Fruit fly (Drosophila melanogaster): ENCODE results near the gene CG31546.
A peak's percentile ranks its signal among the peaks of the same experiment; 100 is the strongest.

The CG31546 gene

DNA sequence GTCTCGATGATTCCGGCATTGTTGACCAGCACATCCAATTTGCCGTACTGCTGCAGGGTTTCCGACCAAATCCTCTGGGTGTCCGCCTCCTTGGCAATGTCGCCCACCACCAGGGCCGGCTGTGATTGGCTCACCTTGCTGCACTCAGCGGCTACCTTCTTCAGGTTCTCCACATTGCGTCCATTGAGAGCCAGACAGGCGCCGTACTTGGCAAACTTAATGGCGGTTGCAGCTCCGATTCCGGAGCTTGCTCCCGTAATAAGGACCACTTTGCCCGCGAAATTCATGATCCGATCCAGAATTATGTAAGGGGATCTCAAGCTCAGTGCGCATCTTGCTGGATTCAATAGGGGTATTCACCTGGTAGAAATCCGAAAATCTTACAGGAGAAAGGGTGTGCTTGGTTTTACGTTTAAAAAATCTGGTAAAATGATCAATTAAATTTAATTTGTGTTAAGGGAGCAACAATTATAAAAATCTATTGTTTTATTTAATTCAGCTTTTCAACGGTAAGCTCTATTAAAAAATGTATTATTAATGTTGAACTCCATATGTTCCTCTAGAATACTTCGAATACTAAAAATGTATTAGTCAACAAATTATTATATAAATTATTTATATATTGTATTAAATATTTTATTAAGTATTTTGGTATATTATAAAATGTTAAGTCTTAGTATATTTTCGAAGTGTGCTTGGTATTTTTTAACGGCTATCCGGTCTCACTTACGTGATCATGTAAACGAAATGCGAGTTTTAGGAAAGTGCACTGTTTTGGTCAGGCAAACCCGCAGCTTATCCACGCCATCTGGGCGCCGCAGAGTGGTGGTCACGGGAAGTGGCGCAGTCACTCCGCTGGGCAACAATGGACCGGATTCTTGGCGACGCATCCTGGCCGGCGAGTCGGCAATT lies 1.4 kb upstream of the CG31546 start, which contains the start of the genes CG31548 and CG12170 (continued):
- TF ChIP-seq CoRest (tag; optimal IDR thresholded peaks at IDR 0.05): peak; percentile 47
- TF ChIP-seq grn (GFP tag; optimal IDR thresholded peaks at IDR 0.05): no peak
- peak; percentile 11 for TF ChIP-seq fd3F (GFP tag; optimal IDR thresholded peaks at IDR 0.05)
- TF ChIP-seq CG7786 (GFP tag; optimal IDR thresholded peaks at IDR 0.05): peak; percentile 7
- TF ChIP-seq Antp (GFP tag; optimal IDR thresholded peaks at IDR 0.05): peak; percentile 9
- 0 out of 2 replicates have a peak, but pooled peaks have one; percentile 23 for TF ChIP-seq sna (GFP tag; IDR thresholded peaks at IDR 0.05; ENCODE audit: partially characterized antibody)
- peak; percentile 46 for TF ChIP-seq Nf-YB (GFP tag; optimal IDR thresholded peaks at IDR 0.05)
- TF ChIP-seq eyg (GFP tag; optimal IDR thresholded peaks at IDR 0.05): no peak
- TF ChIP-seq CG7745 (tag; optimal IDR thresholded peaks at IDR 0.05): no peak
- peak; percentile 62 for TF ChIP-seq CG2120 (GFP tag; optimal IDR thresholded peaks at IDR 0.05)
- 0 out of 2 replicates have a peak, but pooled peaks have one; percentile 12 for TF ChIP-seq sens-2 (GFP tag; IDR thresholded peaks at IDR 0.05)
- peak; percentile 41 for TF ChIP-seq Fer1 (GFP tag; optimal IDR thresholded peaks at IDR 0.05)
- peak; percentile 25 for TF ChIP-seq pum (GFP tag; optimal IDR thresholded peaks at IDR 0.05)
- no peak for TF ChIP-seq repo (GFP tag; optimal IDR thresholded peaks at IDR 0.05)
- peak; percentile 31 for TF ChIP-seq CG4820 (GFP tag; optimal IDR thresholded peaks at IDR 0.05)
- peak; percentile 65; the same call in 2 of the 3 replicates for TF ChIP-seq CG17361 (GFP tag; IDR thresholded peaks at IDR 0.05)
- peak; percentile 64 for TF ChIP-seq CG30020 (tag; optimal IDR thresholded peaks at IDR 0.05)
- peak; percentile 35 for TF ChIP-seq fd96Cb (tag; optimal IDR thresholded peaks at IDR 0.05)
- peak; percentile 53 for TF ChIP-seq CG15514 (GFP tag; optimal IDR thresholded peaks at IDR 0.05)
- peak; percentile 78 for TF ChIP-seq CG12391 (tag; optimal IDR thresholded peaks at IDR 0.05)
- peak; percentile 72 for TF ChIP-seq CG18262 (tag; optimal IDR thresholded peaks at IDR 0.05)
- peak; percentile 50 for TF ChIP-seq gcm (GFP tag; optimal IDR thresholded peaks at IDR 0.05)
- TF ChIP-seq CG1792 (GFP tag; optimal IDR thresholded peaks at IDR 0.05): no peak
- TF ChIP-seq CG1602 (GFP tag; optimal IDR thresholded peaks at IDR 0.05): peak; percentile 56
- no peak for TF ChIP-seq CG4617 (GFP tag; optimal IDR thresholded peaks at IDR 0.05; ENCODE audit: borderline replicate concordance)
- no peak; the same call in 1 of the 2 replicates for TF ChIP-seq E2f2 (GFP tag; IDR thresholded peaks at IDR 0.05)
- TF ChIP-seq Taf1 (GFP tag; IDR thresholded peaks at IDR 0.05): no peak
- no peak for TF ChIP-seq CG33557 (GFP tag; optimal IDR thresholded peaks at IDR 0.05)
- peak; percentile 31 for TF ChIP-seq gsb-n (tag; optimal IDR thresholded peaks at IDR 0.05)
- TF ChIP-seq sisA (GFP tag; IDR thresholded peaks at IDR 0.05): 0 out of 2 replicates have a peak, but pooled peaks have one; percentile 6
- no peak for TF ChIP-seq nerfin-1 (tag; optimal IDR thresholded peaks at IDR 0.05)
- TF ChIP-seq ssp (GFP tag; IDR thresholded peaks at IDR 0.05): peak; percentile 37; the same call in 1 of the 2 replicates
- TF ChIP-seq YL-1 (GFP tag; optimal IDR thresholded peaks at IDR 0.05): peak; percentile 15
- TF ChIP-seq CG12071 (GFP tag; optimal IDR thresholded peaks at IDR 0.05): no peak
- peak; percentile 15 for TF ChIP-seq vfl (GFP tag; optimal IDR thresholded peaks at IDR 0.05)
- no peak for TF ChIP-seq toy (GFP tag; IDR thresholded peaks at IDR 0.05)
- TF ChIP-seq lmd (GFP tag; IDR thresholded peaks at IDR 0.05): no peak
- TF ChIP-seq TFAM (GFP tag; optimal IDR thresholded peaks at IDR 0.05): no peak
- no peak for TF ChIP-seq CG15479 (GFP tag; optimal IDR thresholded peaks at IDR 0.05)
- peak; percentile 34 for TF ChIP-seq CG18476 (GFP tag; optimal IDR thresholded peaks at IDR 0.05)
- TF ChIP-seq Abd-B (GFP tag; optimal IDR thresholded peaks at IDR 0.05): no peak
- no peak for TF ChIP-seq jigr1 (GFP tag; IDR thresholded peaks at IDR 0.05)
- TF ChIP-seq corto (GFP tag; optimal IDR thresholded peaks at IDR 0.05): no peak
- peak; percentile 27 for TF ChIP-seq Hsf (GFP tag; optimal IDR thresholded peaks at IDR 0.05)
- TF ChIP-seq CG5245 (GFP tag; optimal IDR thresholded peaks at IDR 0.05): peak; percentile 3
- TF ChIP-seq CG10267 (tag; optimal IDR thresholded peaks at IDR 0.05): peak; percentile 62
- no peak for TF ChIP-seq ken (GFP tag; IDR thresholded peaks at IDR 0.05)
- TF ChIP-seq odd (GFP tag; optimal IDR thresholded peaks at IDR 0.05): no peak
